Worm (Caenorhabditis elegans): ENCODE results near the gene ekl-5.

Gene ekl-5

ce11 chrX:13941296-13941695 lies 24.3 kb upstream of the ekl-5 start:
- TF ChIP-seq dao-5 (tag; optimal IDR thresholded peaks at IDR 0.05), result no peak
- TF ChIP-seq W03F9.2 (tag; optimal IDR thresholded peaks at IDR 0.05), result no peak
- TF ChIP-seq him-1 (tag; optimal IDR thresholded peaks at IDR 0.05), result no peak

ce11 chrX:13940287-13940686 lies 23.3 kb upstream of the ekl-5 start:
- TF ChIP-seq him-1 (tag; optimal IDR thresholded peaks at IDR 0.05) (no peak), dao-5 (tag; optimal IDR thresholded peaks at IDR 0.05) (no peak), W03F9.2 (tag; optimal IDR thresholded peaks at IDR 0.05) (no peak)

- TF ChIP-seq W03F9.2 (tag; optimal IDR thresholded peaks at IDR 0.05), result no peak
- TF ChIP-seq dao-5 (tag; optimal IDR thresholded peaks at IDR 0.05), result no peak
These were observed 22.4 kb upstream of the ekl-5 start for ce11 chrX:13939388-13939787.

ce11 chrX:13937910-13938309 lies 20.9 kb upstream of the ekl-5 start:
- TF ChIP-seq W03F9.2 (tag; optimal IDR thresholded peaks at IDR 0.05) (no peak), him-1 (tag; optimal IDR thresholded peaks at IDR 0.05) (no peak), dao-5 (tag; optimal IDR thresholded peaks at IDR 0.05) (no peak)

ce11 chrX:13937350-13937749 lies 20.4 kb upstream of the ekl-5 start:
- TF ChIP-seq him-1 (tag; optimal IDR thresholded peaks at IDR 0.05), result no peak
- TF ChIP-seq dao-5 (tag; optimal IDR thresholded peaks at IDR 0.05), result no peak
- TF ChIP-seq W03F9.2 (tag; optimal IDR thresholded peaks at IDR 0.05), result no peak

ce11 chrX:13936719-13937118 lies 19.7 kb upstream of the ekl-5 start:
- no peak for TF ChIP-seq W03F9.2 (tag; optimal IDR thresholded peaks at IDR 0.05)
- no peak for TF ChIP-seq dao-5 (tag; optimal IDR thresholded peaks at IDR 0.05)
- no peak for TF ChIP-seq him-1 (tag; optimal IDR thresholded peaks at IDR 0.05)

- TF ChIP-seq him-1 (tag; optimal IDR thresholded peaks at IDR 0.05) (no peak), dao-5 (tag; optimal IDR thresholded peaks at IDR 0.05) (no peak), W03F9.2 (tag; optimal IDR thresholded peaks at IDR 0.05) (no peak)
These were observed 17.6 kb upstream of the ekl-5 start, which contains the start of gene elt-3 for ce11 chrX:13934574-13934973. TSS of gene elt-3 (plus strand) at chrX:13934874.

ce11 chrX:13929534-13929933 lies 12.6 kb upstream of the ekl-5 start, which contains the start of gene meg-1:
TSS of gene meg-1 (minus strand) at chrX:13929634.
- TF ChIP-seq him-1 (tag; optimal IDR thresholded peaks at IDR 0.05) (no peak), dao-5 (tag; optimal IDR thresholded peaks at IDR 0.05) (no peak), W03F9.2 (tag; optimal IDR thresholded peaks at IDR 0.05) (no peak)

ce11 chrX:13928532-13928931 lies 11.6 kb upstream of the ekl-5 start:
- TF ChIP-seq W03F9.2 (tag; optimal IDR thresholded peaks at IDR 0.05) (no peak), him-1 (tag; optimal IDR thresholded peaks at IDR 0.05) (no peak), dao-5 (tag; optimal IDR thresholded peaks at IDR 0.05) (no peak)

- TF ChIP-seq W03F9.2 (tag; optimal IDR thresholded peaks at IDR 0.05) (no peak), dao-5 (tag; optimal IDR thresholded peaks at IDR 0.05) (no peak), him-1 (tag; optimal IDR thresholded peaks at IDR 0.05) (no peak)
These were observed 9.1 kb upstream of the ekl-5 start, which contains the start of gene meg-2 for ce11 chrX:13926029-13926428. TSS of gene meg-2 (minus strand) at chrX:13926129.

- no peak for TF ChIP-seq him-1 (tag; optimal IDR thresholded peaks at IDR 0.05)
- TF ChIP-seq dao-5 (tag; optimal IDR thresholded peaks at IDR 0.05), result no peak
- TF ChIP-seq W03F9.2 (tag; optimal IDR thresholded peaks at IDR 0.05), result no peak
These were observed 3.5 kb upstream of the ekl-5 start for ce11 chrX:13920374-13920986.

- TF ChIP-seq him-1 (tag; optimal IDR thresholded peaks at IDR 0.05), result no peak
- TF ChIP-seq W03F9.2 (tag; optimal IDR thresholded peaks at IDR 0.05), result no peak
- TF ChIP-seq dao-5 (tag; optimal IDR thresholded peaks at IDR 0.05), result no peak
These were observed 1.2 kb upstream of the ekl-5 start for ce11 chrX:13918143-13918542.

ce11 chrX:13914289-13914688 lies 2.7 kb downstream of the ekl-5 start, which contains the start of gene Y26E6A.2:
TSS of gene Y26E6A.2 (minus strand) at chrX:13914389.
- TF ChIP-seq him-1 (tag; optimal IDR thresholded peaks at IDR 0.05) (no peak), W03F9.2 (tag; optimal IDR thresholded peaks at IDR 0.05) (no peak), dao-5 (tag; optimal IDR thresholded peaks at IDR 0.05) (no peak)

ce11 chrX:13913641-13914040 lies 3.3 kb downstream of the ekl-5 start:
- TF ChIP-seq him-1 (tag; optimal IDR thresholded peaks at IDR 0.05) (no peak), dao-5 (tag; optimal IDR thresholded peaks at IDR 0.05) (no peak), W03F9.2 (tag; optimal IDR thresholded peaks at IDR 0.05) (no peak)

ce11 chrX:13909850-13910249 lies 7.1 kb downstream of the ekl-5 start, which contains the start of gene Y26E6A.3:
TSS of gene Y26E6A.3 (minus strand) at chrX:13909950.
- no peak for TF ChIP-seq dao-5 (tag; optimal IDR thresholded peaks at IDR 0.05)
